Worm (Caenorhabditis elegans) whole organism, L4 larva: ENCODE measurements around the gene cht-1.

Experiments used
- F44E2.7 ChIP-seq: fragments of 200-800 bp; sonication (Bioruptor generic); IDR thresholded peaks from 2 replicates; pipeline ENCODE4 v2.1.2; 2022; ENCODE audit warnings: missing genetic modification characterization, missing compliant biosample characterization
- T26A8.4 ChIP-seq: fragments of 200-800 bp; sonication (Bioruptor generic); IDR thresholded peaks from 2 replicates; pipeline ENCODE4 v1.3.6; 2022; ENCODE audit warnings: missing genetic modification characterization, missing compliant biosample characterization
- Y48G9A.11 ChIP-seq: fragments of 200-800 bp; sonication (Bioruptor generic); IDR thresholded peaks from 2 replicates; pipeline ENCODE4 v1.3.6; 2022; ENCODE audit warnings: missing genetic modification reagents, missing genetic modification characterization, missing compliant biosample characterization
- ZK546.5 ChIP-seq, 2 experiments: sonication (generic microtip); optimal IDR thresholded peaks; 2 replicates each; lab custom pipeline; 2017; ENCODE audit warnings: missing biosample characterization in 2 of 2, missing genetic modification characterization in 2 of 2
- aly-2 ChIP-seq: sonication (generic microtip); optimal IDR thresholded peaks from 2 replicates; lab custom pipeline; 2018; ENCODE audit warnings: missing biosample characterization, missing genetic modification characterization
- ama-1 ChIP-seq: fragments of 150-350 bp; optimal IDR thresholded peaks from 2 replicates; lab custom pipeline; 2014; ENCODE audit warnings: inconsistent platforms, mixed read lengths
- attf-4 ChIP-seq: sonication (generic microtip); optimal IDR thresholded peaks from 3 replicates; lab custom pipeline; 2017; ENCODE audit warnings: missing biosample characterization, missing genetic modification characterization
- ceh-32 ChIP-seq: sonication (generic microtip); optimal IDR thresholded peaks from 2 replicates; lab custom pipeline; 2016; ENCODE audit warnings: mild to moderate bottlenecking, missing genetic modification characterization, missing compliant biosample characterization; ENCODE audit not compliant: poor library complexity
- ceh-44 ChIP-seq: fragments of 200-800 bp; sonication (Bioruptor generic); IDR thresholded peaks from 2 replicates; pipeline ENCODE4 v1.3.6; 2022; ENCODE audit warnings: missing genetic modification reagents, missing genetic modification characterization, missing compliant biosample characterization
- ceh-82 ChIP-seq: sonication (generic microtip); optimal IDR thresholded peaks from 2 replicates; lab custom pipeline; 2017; ENCODE audit warnings: missing biosample characterization, missing genetic modification characterization
- ces-1 ChIP-seq: fragments of 150-350 bp; sonication (generic microtip); optimal IDR thresholded peaks from 4 replicates; lab custom pipeline; 2014; ENCODE audit warnings: missing biosample characterization, missing genetic modification reagents, missing genetic modification characterization
- ctbp-1 ChIP-seq: fragments of 200-800 bp; sonication (Bioruptor generic); IDR thresholded peaks from 2 replicates; pipeline ENCODE4 v1.3.6; 2022; ENCODE audit warnings: missing genetic modification reagents, missing genetic modification characterization, missing compliant biosample characterization
- daf-12 ChIP-seq: fragments of 150-350 bp; optimal IDR thresholded peaks from 2 replicates; lab custom pipeline; 2014; ENCODE audit warnings: missing biosample characterization, missing genetic modification reagents, missing genetic modification characterization
- daf-8 ChIP-seq: fragments of 200-800 bp; sonication (Bioruptor generic); IDR thresholded peaks from 2 replicates; pipeline ENCODE4 v1.3.6; 2022; ENCODE audit warnings: missing genetic modification characterization, missing compliant biosample characterization
- dmd-9 ChIP-seq: fragments of 200-800 bp; sonication (Bioruptor generic); IDR thresholded peaks from 2 replicates; pipeline ENCODE4 v1.3.6; 2022; ENCODE audit warnings: missing genetic modification reagents, missing genetic modification characterization, missing compliant biosample characterization
- fkh-10 ChIP-seq: fragments of 150-350 bp; optimal IDR thresholded peaks from 2 replicates; lab custom pipeline; 2014; ENCODE audit warnings: missing biosample characterization, missing genetic modification reagents, missing genetic modification characterization
- fos-1 ChIP-seq: fragments of 150-350 bp; optimal IDR thresholded peaks from 2 replicates; lab custom pipeline; 2014; ENCODE audit warnings: missing biosample characterization, missing genetic modification characterization
- hlh-11 ChIP-seq: fragments of 200-800 bp; sonication (Bioruptor generic); optimal IDR thresholded peaks from 2 replicates; lab custom pipeline; 2018; ENCODE audit warnings: mild to moderate bottlenecking, missing genetic modification characterization, missing compliant biosample characterization
- hmg-1.1 ChIP-seq: fragments of 200-800 bp; sonication (Bioruptor generic); IDR thresholded peaks from 2 replicates; pipeline ENCODE4 v1.3.6; 2022; ENCODE audit warnings: missing genetic modification reagents, missing genetic modification characterization, missing compliant biosample characterization
- jun-1 ChIP-seq: fragments of 150-350 bp; optimal IDR thresholded peaks from 2 replicates; lab custom pipeline; 2014; ENCODE audit warnings: missing biosample characterization, missing genetic modification reagents, missing genetic modification characterization
- lim-7 ChIP-seq: fragments of 200-800 bp; sonication (Bioruptor generic); IDR thresholded peaks from 2 replicates; pipeline ENCODE4 v1.3.6; 2022; ENCODE audit warnings: missing genetic modification characterization, missing compliant biosample characterization
- lin-1 ChIP-seq: fragments of 200-800 bp; sonication (Bioruptor generic); IDR thresholded peaks from 2 replicates; pipeline ENCODE4 v1.3.6; 2022; ENCODE audit warnings: missing genetic modification reagents, missing genetic modification characterization, missing compliant biosample characterization
- lin-13 ChIP-seq: fragments of 150-350 bp; optimal IDR thresholded peaks from 2 replicates; lab custom pipeline; 2014; ENCODE audit warnings: missing biosample characterization, missing genetic modification reagents, missing genetic modification characterization
- lin-15B ChIP-seq: fragments of 150-350 bp; sonication (generic microtip); optimal IDR thresholded peaks from 3 replicates; lab custom pipeline; 2014; ENCODE audit warnings: missing biosample characterization, missing genetic modification characterization
- lin-29 ChIP-seq: fragments of 200-800 bp; sonication (Bioruptor generic); IDR thresholded peaks from 2 replicates; pipeline ENCODE4 v1.3.6; 2022; ENCODE audit warnings: missing genetic modification reagents, missing genetic modification characterization, missing compliant biosample characterization
- lin-39 ChIP-seq: fragments of 150-350 bp; optimal IDR thresholded peaks from 2 replicates; lab custom pipeline; 2014; ENCODE audit warnings: missing biosample characterization, missing genetic modification reagents, missing genetic modification characterization
- lsy-2 ChIP-seq, 2 experiments: fragments of 150-350 bp in 1 of 2; sonication (generic microtip) in 1 of 2; optimal IDR thresholded peaks; 2 replicates each; lab custom pipeline; 2014 to 2017; ENCODE audit warnings: missing biosample characterization in 2 of 2, missing genetic modification characterization in 2 of 2
- madf-5 ChIP-seq, 2 experiments: fragments of 200-800 bp; sonication (Bioruptor generic); IDR thresholded peaks; 2 replicates each; pipeline ENCODE4 v1.3.6; 2022; ENCODE audit warnings: missing compliant biosample characterization in 2 of 2, missing genetic modification characterization in 2 of 2
- madf-9 ChIP-seq: fragments of 200-800 bp; sonication (Bioruptor generic); conservative IDR thresholded peaks from 2 replicates; pipeline ENCODE4 v1.3.6; 2022; ENCODE audit warnings: missing genetic modification reagents, missing genetic modification characterization, missing compliant biosample characterization
- mdt-29 ChIP-seq: fragments of 200-800 bp; sonication (Bioruptor generic); IDR thresholded peaks from 2 replicates; pipeline ENCODE4 v1.3.6; 2022; ENCODE audit warnings: missing genetic modification reagents, missing genetic modification characterization, missing compliant biosample characterization
- mep-1 ChIP-seq: fragments of 150-350 bp; sonication (generic microtip); optimal IDR thresholded peaks from 3 replicates; lab custom pipeline; 2014; ENCODE audit warnings: missing biosample characterization, missing genetic modification characterization
- mes-2 ChIP-seq: sonication (generic microtip); optimal IDR thresholded peaks from 2 replicates; lab custom pipeline; 2016; ENCODE audit warnings: missing genotype, mild to moderate bottlenecking, missing genetic modification characterization, missing compliant biosample characterization; ENCODE audit not compliant: poor library complexity, severe bottlenecking
- mxl-2 ChIP-seq: fragments of 200-800 bp; sonication (Bioruptor generic); conservative IDR thresholded peaks from 2 replicates; pipeline ENCODE4 v1.3.6; 2022; ENCODE audit warnings: missing genetic modification reagents, missing genetic modification characterization, missing compliant biosample characterization
- mxl-3 ChIP-seq: fragments of 200-800 bp; sonication (Bioruptor generic); optimal IDR thresholded peaks from 2 replicates; lab custom pipeline; 2018; ENCODE audit warnings: mild to moderate bottlenecking, missing genetic modification characterization, missing compliant biosample characterization
- nhr-102 ChIP-seq: sonication (generic microtip); optimal IDR thresholded peaks from 2 replicates; lab custom pipeline; 2016; ENCODE audit warnings: mild to moderate bottlenecking, missing genetic modification characterization, moderate library complexity, missing compliant biosample characterization
- nhr-11 ChIP-seq: fragments of 150-350 bp; optimal IDR thresholded peaks from 2 replicates; lab custom pipeline; 2014; ENCODE audit warnings: missing biosample characterization, missing genetic modification characterization
- nhr-41 ChIP-seq: fragments of 200-800 bp; sonication (Bioruptor generic); IDR thresholded peaks from 2 replicates; pipeline ENCODE4 v1.3.6; 2022; ENCODE audit warnings: missing genetic modification reagents, missing genetic modification characterization, missing compliant biosample characterization
- nhr-42 ChIP-seq: fragments of 200-800 bp; sonication (Bioruptor generic); IDR thresholded peaks from 2 replicates; pipeline ENCODE4 v1.3.6; 2022; ENCODE audit warnings: missing genetic modification characterization, missing compliant biosample characterization
- nhr-48 ChIP-seq: sonication (generic microtip); optimal IDR thresholded peaks from 2 replicates; lab custom pipeline; 2016; ENCODE audit warnings: mild to moderate bottlenecking, missing genetic modification characterization, missing compliant biosample characterization
- pha-4 ChIP-seq, 2 experiments: fragments of 150-350 bp in 1 of 2; fragments of 200-800 bp in 1 of 2; sonication (Bioruptor generic) in 1 of 2; IDR thresholded peaks in 1 of 2; optimal IDR thresholded peaks in 1 of 2; 2 replicates each; pipeline versions ENCODE4 v1.3.6 to Lab custom; 2014 to 2022; ENCODE audit warnings: missing genetic modification characterization in 2 of 2, missing genetic modification reagents in 2 of 2, missing biosample characterization in 1 of 2, missing compliant biosample characterization in 1 of 2
- pqm-1 ChIP-seq: sonication (generic microtip); optimal IDR thresholded peaks from 2 replicates; lab custom pipeline; 2017; ENCODE audit warnings: missing biosample characterization, missing genetic modification characterization
- sdz-12 ChIP-seq: fragments of 200-800 bp; sonication (Bioruptor generic); optimal IDR thresholded peaks from 2 replicates; lab custom pipeline; 2018; ENCODE audit warnings: mild to moderate bottlenecking, missing genetic modification characterization, missing compliant biosample characterization
- set-16 ChIP-seq: fragments of 200-800 bp; sonication (Bioruptor generic); IDR thresholded peaks from 2 replicates; pipeline ENCODE4 v1.3.6; 2022; ENCODE audit warnings: missing genetic modification reagents, missing genetic modification characterization, missing compliant biosample characterization
- skn-1 ChIP-seq: fragments of 150-350 bp; optimal IDR thresholded peaks from 2 replicates; lab custom pipeline; 2014; ENCODE audit warnings: missing biosample characterization, missing genetic modification characterization
- snpc-1.2 ChIP-seq: fragments of 200-800 bp; sonication (Bioruptor generic); IDR thresholded peaks from 2 replicates; pipeline ENCODE4 v1.3.6; 2022; ENCODE audit warnings: missing genetic modification reagents, missing genetic modification characterization, missing compliant biosample characterization
- snpc-4 ChIP-seq: fragments of 150-350 bp; optimal IDR thresholded peaks from 2 replicates; lab custom pipeline; 2014; ENCODE audit warnings: missing biosample characterization, missing genetic modification characterization
- unc-39 ChIP-seq: sonication (generic microtip); optimal IDR thresholded peaks from 2 replicates; lab custom pipeline; 2017; ENCODE audit warnings: missing biosample characterization, missing genetic modification characterization
- zag-1 ChIP-seq: fragments of 150-350 bp; optimal IDR thresholded peaks from 2 replicates; lab custom pipeline; 2014; ENCODE audit warnings: missing biosample characterization, missing genetic modification characterization
- zip-11 ChIP-seq: fragments of 200-800 bp; sonication (Bioruptor generic); IDR thresholded peaks from 2 replicates; pipeline ENCODE4 v1.3.6; 2022; ENCODE audit warnings: missing genetic modification characterization, missing compliant biosample characterization
- zip-2 ChIP-seq: fragments of 150-350 bp; optimal IDR thresholded peaks from 2 replicates; lab custom pipeline; 2014; ENCODE audit warnings: missing biosample characterization, missing genetic modification characterization
- ztf-11 ChIP-seq: fragments of 150-350 bp; optimal IDR thresholded peaks from 2 replicates; lab custom pipeline; 2014; ENCODE audit warnings: missing biosample characterization, missing genetic modification characterization
- ztf-7 ChIP-seq: fragments of 150-350 bp; optimal IDR thresholded peaks from 2 replicates; lab custom pipeline; 2014; ENCODE audit warnings: missing biosample characterization, missing genetic modification characterization

cht-1 gene

DNA sequence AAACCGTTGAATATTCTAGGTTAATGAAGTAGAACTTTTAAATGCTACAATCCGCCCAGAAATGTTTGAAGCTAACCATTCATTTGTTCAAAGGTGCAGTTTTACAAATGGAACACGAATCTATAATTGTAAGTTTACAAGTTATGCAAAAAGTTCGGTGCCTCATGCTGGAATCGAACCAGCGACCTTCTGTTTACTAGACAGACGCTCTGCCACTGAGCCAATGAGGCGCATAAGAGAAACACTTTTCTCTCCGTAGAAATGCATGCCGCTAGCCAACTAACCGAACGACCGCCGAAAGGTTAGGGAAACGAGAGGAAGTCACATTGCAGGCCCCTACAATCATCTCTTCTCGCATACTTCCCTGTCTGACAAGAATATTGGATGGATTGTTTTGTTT, 28.6 kb downstream of the cht-1 start (continued):
- TF ChIP-seq mxl-2 (GFP tag; lab: Robert Waterston, UW) (peak; percentile 70; the same call in 1 of the 2 replicates), F44E2.7 (peak; percentile 96), madf-5 (GFP tag; IDR thresholded peaks at IDR 0.05; lab: Robert Waterston, UW) (peak; percentile 80 to 82; a peak in 2 of 4 replicates), pha-4 (GFP tag; IDR thresholded peaks at IDR 0.05; lab: Robert Waterston, UW) (peak; percentile 90), pha-4 (tag; optimal IDR thresholded peaks at IDR 0.05; lab: Kevin White, UChicago) (peak; percentile 34), unc-39 (tag; lab: Kevin White, UChicago) (no peak), sdz-12 (GFP tag; lab: Kevin White, UChicago) (peak; percentile 84), aly-2 (tag; lab: Kevin White, UChicago) (no peak), zag-1 (tag; lab: Kevin White, UChicago) (no peak), pqm-1 (tag; lab: Kevin White, UChicago) (no peak), nhr-41 (GFP tag; lab: Robert Waterston, UW) (peak; percentile 89), nhr-102 (tag; lab: Kevin White, UChicago) (peak; percentile 77), ces-1 (no peak), ceh-44 (GFP tag; lab: Robert Waterston, UW) (peak; percentile 95), ztf-11 (no peak), hlh-11 (tag; lab: Kevin White, UChicago) (peak; percentile 56), mep-1 (peak; percentile 78), zip-2 (tag; lab: Kevin White, UChicago) (no peak), ZK546.5 (tag; optimal IDR thresholded peaks at IDR 0.05; lab: Kevin White, UChicago) (no peak), dmd-9 (GFP tag; lab: Robert Waterston, UW) (no peak; the same call in 1 of the 2 replicates), lin-29 (GFP tag; lab: Robert Waterston, UW) (peak; percentile 75), fkh-10 (GFP tag; lab: Kevin White, UChicago) (no peak), lin-1 (GFP tag; lab: Robert Waterston, UW) (no peak), lim-7 (peak; percentile 93), lin-15B (tag; lab: Kevin White, UChicago) (no peak), hmg-1.1 (GFP tag; lab: Robert Waterston, UW) (peak; percentile 95), lin-39 (tag; lab: Kevin White, UChicago) (no peak), fos-1 (no peak), snpc-1.2 (GFP tag; lab: Robert Waterston, UW) (peak; percentile 89), T26A8.4 (GFP tag; lab: Robert Waterston, UW) (peak; percentile 90), zip-11 (GFP tag; lab: Robert Waterston, UW) (peak; percentile 89), daf-12 (tag; lab: Kevin White, UChicago) (no peak), nhr-48 (tag; lab: Kevin White, UChicago) (peak; percentile 61), mdt-29 (GFP tag; lab: Robert Waterston, UW) (peak; percentile 81; the same call in 1 of the 2 replicates), nhr-42 (peak; percentile 81), ceh-32 (peak; percentile 22), attf-4 (no peak), ama-1 (lab: Kevin White, UChicago) (no peak), mxl-3 (GFP tag; lab: Kevin White, UChicago) (peak; percentile 66), skn-1 (tag; lab: Kevin White, UChicago) (no peak), daf-8 (GFP tag; lab: Robert Waterston, UW) (no peak), mes-2 (tag; lab: Kevin White, UChicago) (peak; percentile 87), nhr-11 (tag; lab: Kevin White, UChicago) (peak; percentile 33), set-16 (GFP tag; lab: Robert Waterston, UW) (no peak), ztf-7 (tag; lab: Kevin White, UChicago) (peak; percentile 55), snpc-4 (tag; lab: Kevin White, UChicago) (no peak), jun-1 (peak; percentile 18), ceh-82 (tag; lab: Kevin White, UChicago) (no peak), Y48G9A.11 (GFP tag; lab: Robert Waterston, UW) (peak; percentile 82), lin-13 (GFP tag; lab: Kevin White, UChicago) (peak; percentile 23), lsy-2 (tag; optimal IDR thresholded peaks at IDR 0.05; lab: Kevin White, UChicago) (peak in 1 of 2 experiments; percentile 63), ctbp-1 (peak; percentile 88), madf-9 (GFP tag; lab: Robert Waterston, UW) (peak; percentile 93)
